Worm (Caenorhabditis elegans) whole organism, late embryonic: ENCODE measurements around the gene meg-3.

Experiments
- C08G9.2 ChIP-seq: sonication (generic microtip); optimal IDR thresholded peaks from 2 replicates; lab custom pipeline; 2016; ENCODE audit warnings: mild to moderate bottlenecking, missing genetic modification characterization, moderate library complexity, missing compliant biosample characterization
- C38D4.7 ChIP-seq: fragments of 200-800 bp; sonication (Bioruptor generic); optimal IDR thresholded peaks from 2 replicates; lab custom pipeline; 2018; ENCODE audit warnings: mild to moderate bottlenecking, missing genetic modification characterization, moderate library complexity, missing compliant biosample characterization
- ahr-1 ChIP-seq: sonication (generic microtip); optimal IDR thresholded peaks from 2 replicates; lab custom pipeline; 2016; ENCODE audit warnings: missing genetic modification characterization, missing compliant biosample characterization
- ceh-14 ChIP-seq: sonication (generic microtip); optimal IDR thresholded peaks from 2 replicates; lab custom pipeline; 2016; ENCODE audit warnings: missing genotype, missing genetic modification characterization, missing compliant biosample characterization
- ceh-31 ChIP-seq: sonication (generic microtip); optimal IDR thresholded peaks from 2 replicates; lab custom pipeline; 2016; ENCODE audit warnings: missing genetic modification characterization, missing compliant biosample characterization
- ceh-45 ChIP-seq: fragments of 200-800 bp; sonication (Bioruptor generic); IDR thresholded peaks from 2 replicates; pipeline ENCODE4 v1.3.6; 2022; ENCODE audit warnings: missing genetic modification reagents, missing genetic modification characterization, missing compliant biosample characterization
- ceh-9 ChIP-seq: sonication (generic microtip); optimal IDR thresholded peaks from 2 replicates; lab custom pipeline; 2016; ENCODE audit warnings: mild to moderate bottlenecking, missing genetic modification characterization, inconsistent platforms, missing compliant biosample characterization
- elt-2 ChIP-seq: sonication (generic microtip); optimal IDR thresholded peaks from 2 replicates; lab custom pipeline; 2016; ENCODE audit warnings: missing genetic modification reagents, missing genetic modification characterization, missing compliant biosample characterization
- hlh-15 ChIP-seq: sonication (generic microtip); optimal IDR thresholded peaks from 2 replicates; lab custom pipeline; 2016; ENCODE audit warnings: missing genetic modification characterization, missing compliant biosample characterization
- pag-3 ChIP-seq: sonication (generic microtip); optimal IDR thresholded peaks from 2 replicates; lab custom pipeline; 2016; ENCODE audit warnings: missing compliant biosample characterization, missing genetic modification characterization, borderline replicate concordance
- rnt-1 ChIP-seq: sonication (generic microtip); optimal IDR thresholded peaks from 2 replicates; lab custom pipeline; 2016; ENCODE audit warnings: missing genetic modification characterization, missing compliant biosample characterization
- unc-3 ChIP-seq, 2 experiments: fragments of 200-800 bp in 1 of 2; sonication (Bioruptor generic) in 1 of 2; sonication (generic microtip) in 1 of 2; conservative IDR thresholded peaks in 1 of 2; optimal IDR thresholded peaks in 1 of 2; 2 replicates each; pipeline versions ENCODE4 v1.3.6 to Lab custom; 2016 to 2022; ENCODE audit warnings: missing compliant biosample characterization in 2 of 2, missing genetic modification characterization in 2 of 2, missing genetic modification reagents in 1 of 2
- ztf-16 ChIP-seq: sonication (generic microtip); optimal IDR thresholded peaks from 2 replicates; lab custom pipeline; 2017; ENCODE audit warnings: missing genetic modification characterization, missing compliant biosample characterization

meg-3 gene

ce11 chrX:1939248-1939647 is 50.2 kb downstream of the meg-3 start:
- no peak for TF ChIP-seq ceh-9 (tag; lab: Kevin White, UChicago)
- TF ChIP-seq elt-2 = no peak
- no peak for TF ChIP-seq hlh-15 (tag; lab: Kevin White, UChicago)
- TF ChIP-seq rnt-1 (tag; lab: Kevin White, UChicago) = no peak
- TF ChIP-seq ztf-16 (tag; lab: Kevin White, UChicago) = no peak
- TF ChIP-seq unc-3 (GFP tag; conservative IDR thresholded peaks at IDR 0.05; lab: Robert Waterston, UW) = no peak
- TF ChIP-seq unc-3 (tag; optimal IDR thresholded peaks at IDR 0.05; lab: Kevin White, UChicago) = no peak
- no peak for TF ChIP-seq ceh-14 (tag; lab: Kevin White, UChicago)
- no peak for TF ChIP-seq C38D4.7 (GFP tag; lab: Kevin White, UChicago)
- TF ChIP-seq pag-3 = no peak
- no peak for TF ChIP-seq C08G9.2 (tag; lab: Kevin White, UChicago)
- no peak for TF ChIP-seq ceh-31 (tag; lab: Kevin White, UChicago)
- TF ChIP-seq ahr-1 (tag; lab: Kevin White, UChicago) = no peak
- TF ChIP-seq ceh-45 (GFP tag; lab: Robert Waterston, UW) = no peak
